Worm (Caenorhabditis elegans): ENCODE measurements around the gene Y54G2A.15.

DNA sequence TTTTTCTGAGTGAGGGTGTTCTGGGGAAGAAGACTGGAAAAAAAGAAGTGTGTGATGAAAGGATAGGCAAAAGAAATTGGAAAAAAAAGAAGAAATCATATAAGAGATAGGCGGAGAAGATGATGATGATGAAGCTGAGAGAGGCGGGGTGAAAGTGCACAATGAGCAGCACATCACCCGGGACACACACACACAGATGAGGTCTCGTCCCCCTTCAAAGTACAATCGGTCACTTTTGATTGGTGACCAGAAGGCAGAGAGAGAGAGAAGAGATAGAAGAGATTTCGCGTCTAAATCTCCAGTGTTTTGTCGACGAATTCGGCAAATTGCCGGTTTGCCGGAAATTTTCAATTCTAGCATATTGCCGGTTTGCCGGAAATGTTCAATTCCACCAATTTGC is 41.5 kb upstream of the Y54G2A.15 start:
- no peak for TF ChIP-seq unc-39 (tag; optimal IDR thresholded peaks at IDR 0.05)
- no peak for TF ChIP-seq fkh-2 (tag; optimal IDR thresholded peaks at IDR 0.05)
- no peak for TF ChIP-seq ama-1 (optimal IDR thresholded peaks at IDR 0.05)
- no peak for TF ChIP-seq ztf-4 (tag; optimal IDR thresholded peaks at IDR 0.05)
